Fruit fly (Drosophila melanogaster) whole organism, embryonic: ENCODE results near the gene CG14234.
A peak's percentile ranks its signal among the peaks of the same experiment; 100 is the strongest.

Source experiments
- Adf1 ChIP-seq: fragments of 200-800 bp; sonication (Bioruptor generic); IDR thresholded peaks from 2 replicates; pipeline ENCODE4 v1.3.6; 2022; ENCODE audit warnings: missing biosample characterization, missing genetic modification characterization
- Antp ChIP-seq: fragments of 200-800 bp; sonication (Bioruptor generic); optimal IDR thresholded peaks from 3 replicates; lab custom pipeline; 2016; ENCODE audit warnings: missing biosample characterization, missing genetic modification characterization
- Awh ChIP-seq: fragments of 200-800 bp; sonication (Bioruptor generic); IDR thresholded peaks from 2 replicates; pipeline ENCODE4, ENCODE4 v1.3.6; 2022; ENCODE audit warnings: missing biosample characterization, missing genetic modification characterization
- BEAF-32 ChIP-seq: fragments of 200-800 bp; sonication (Bioruptor generic); optimal IDR thresholded peaks from 3 replicates; lab custom pipeline; 2017; ENCODE audit warnings: missing biosample characterization, missing genetic modification characterization, mild to moderate bottlenecking, moderate library complexity, missing genetic modification reagents
- Bdp1 ChIP-seq: fragments of 200-800 bp; sonication (Bioruptor generic); optimal IDR thresholded peaks from 3 replicates; lab custom pipeline; 2016; ENCODE audit warnings: missing biosample characterization, missing genetic modification characterization
- C15 ChIP-seq: fragments of 200-800 bp; sonication (Bioruptor generic); IDR thresholded peaks from 3 replicates; pipeline ENCODE4 v1.3.6; 2022; ENCODE audit warnings: missing biosample characterization, missing genetic modification characterization
- CG10431 ChIP-seq: fragments of 200-800 bp; sonication (Bioruptor generic); optimal IDR thresholded peaks from 3 replicates; lab custom pipeline; 2018; ENCODE audit warnings: missing biosample characterization, mild to moderate bottlenecking, missing genetic modification characterization
- CG12659 ChIP-seq: fragments of 200-800 bp; sonication (Bioruptor generic); optimal IDR thresholded peaks from 3 replicates; lab custom pipeline; 2017; ENCODE audit warnings: mild to moderate bottlenecking, missing biosample characterization, missing genetic modification reagents, missing genetic modification characterization
- CG13624 ChIP-seq: fragments of 200-800 bp; sonication (Bioruptor generic); optimal IDR thresholded peaks from 2 replicates; lab custom pipeline; 2016; ENCODE audit warnings: missing biosample characterization, missing genetic modification characterization
- CG14441 ChIP-seq: fragments of 200-800 bp; sonication (Bioruptor generic); IDR thresholded peaks from 2 replicates; pipeline ENCODE4 v1.3.6; 2022; ENCODE audit warnings: missing biosample characterization, missing genetic modification characterization
- CG14710 ChIP-seq: fragments of 200-800 bp; sonication (Bioruptor generic); optimal IDR thresholded peaks from 3 replicates; lab custom pipeline; 2019; ENCODE audit warnings: missing biosample characterization, mild to moderate bottlenecking, missing genetic modification characterization, moderate library complexity
- CG1603 ChIP-seq: fragments of 200-800 bp; sonication (Bioruptor generic); optimal IDR thresholded peaks from 2 replicates; lab custom pipeline; 2019; ENCODE audit warnings: missing biosample characterization, mild to moderate bottlenecking, missing genetic modification characterization, moderate library complexity
- CG17186 ChIP-seq: fragments of 200-800 bp; sonication (Bioruptor generic); optimal IDR thresholded peaks from 3 replicates; lab custom pipeline; 2017; ENCODE audit warnings: missing biosample characterization, missing genetic modification reagents, missing genetic modification characterization
- CG17829 ChIP-seq: fragments of 200-800 bp; optimal IDR thresholded peaks from 2 replicates; lab custom pipeline; 2019; ENCODE audit warnings: missing biosample characterization, mild to moderate bottlenecking, missing genetic modification characterization, moderate library complexity
- CG2120 ChIP-seq: fragments of 200-800 bp; sonication (Bioruptor generic); optimal IDR thresholded peaks from 3 replicates; lab custom pipeline; 2016; ENCODE audit warnings: missing biosample characterization, missing genetic modification characterization
- CG3407 ChIP-seq: fragments of 200-800 bp; sonication (Bioruptor generic); optimal IDR thresholded peaks from 2 replicates; lab custom pipeline; 2018; ENCODE audit warnings: missing biosample characterization, mild to moderate bottlenecking, missing genetic modification characterization
- CG34422 ChIP-seq: fragments of 200-800 bp; sonication (Bioruptor generic); IDR thresholded peaks from 3 replicates; pipeline ENCODE4 v1.3.6; 2022; ENCODE audit warnings: missing biosample characterization, missing genetic modification characterization
- CG3847 ChIP-seq: fragments of 200-800 bp; sonication (Bioruptor generic); IDR thresholded peaks from 2 replicates; pipeline ENCODE4 v1.3.6; 2022; ENCODE audit warnings: missing biosample characterization, missing genetic modification characterization
- CG43689 ChIP-seq: fragments of 200-800 bp; sonication (Bioruptor generic); IDR thresholded peaks from 2 replicates; pipeline ENCODE4 v1.3.6; 2022; ENCODE audit warnings: missing biosample characterization, missing genetic modification characterization
- CG6791 ChIP-seq: fragments of 200-800 bp; sonication (Bioruptor generic); IDR thresholded peaks from 3 replicates; pipeline ENCODE4 v1.3.6; 2022; ENCODE audit warnings: missing biosample characterization, missing genetic modification characterization; ENCODE audit not compliant: partially characterized antibody
- CG7786 ChIP-seq: fragments of 200-800 bp; sonication (Bioruptor generic); optimal IDR thresholded peaks from 2 replicates; lab custom pipeline; 2016; ENCODE audit warnings: missing biosample characterization, missing genetic modification characterization
- CG8089 ChIP-seq: fragments of 200-800 bp; sonication (Bioruptor generic); optimal IDR thresholded peaks from 3 replicates; lab custom pipeline; 2016; ENCODE audit warnings: missing biosample characterization, missing genetic modification characterization
- CG8281 ChIP-seq: fragments of 200-800 bp; sonication (Bioruptor generic); optimal IDR thresholded peaks from 2 replicates; lab custom pipeline; 2018; ENCODE audit warnings: missing biosample characterization, mild to moderate bottlenecking, missing genetic modification characterization, moderate library complexity
- CG8290 ChIP-seq, 3 experiments: fragments of 200-800 bp; sonication (Bioruptor generic); optimal IDR thresholded peaks; 2 replicates each; lab custom pipeline; 2016 to 2019; ENCODE audit warnings: missing biosample characterization in 3 of 3, missing genetic modification characterization in 3 of 3, mild to moderate bottlenecking in 2 of 3, moderate library complexity in 1 of 3
- CG9876 ChIP-seq: fragments of 200-800 bp; sonication (Bioruptor generic); optimal IDR thresholded peaks from 2 replicates; lab custom pipeline; 2016; ENCODE audit warnings: missing biosample characterization, missing genetic modification characterization
- CkIIα-i1 ChIP-seq: fragments of 200-800 bp; sonication (Bioruptor generic); IDR thresholded peaks from 2 replicates; pipeline ENCODE4 v1.3.6; 2022; ENCODE audit warnings: missing biosample characterization, missing genetic modification characterization
- Dref ChIP-seq: fragments of 200-800 bp; sonication (Bioruptor generic); IDR thresholded peaks from 2 replicates; pipeline ENCODE4 v1.3.6; 2022; ENCODE audit warnings: missing biosample characterization, missing genetic modification characterization
- Drgx ChIP-seq: fragments of 200-800 bp; sonication (Bioruptor generic); IDR thresholded peaks from 2 replicates; pipeline ENCODE4 v1.3.6; 2022; ENCODE audit warnings: missing biosample characterization, missing genetic modification characterization
- HmgZ ChIP-seq: fragments of 200-800 bp; sonication (Bioruptor generic); optimal IDR thresholded peaks from 2 replicates; lab custom pipeline; 2018; ENCODE audit warnings: missing biosample characterization, mild to moderate bottlenecking, missing genetic modification characterization
- Lhr ChIP-seq: fragments of 200-800 bp; sonication (Bioruptor generic); optimal IDR thresholded peaks from 3 replicates; lab custom pipeline; 2017; ENCODE audit warnings: mild to moderate bottlenecking, missing biosample characterization, missing genetic modification reagents, missing genetic modification characterization
- Myb ChIP-seq: fragments of 200-800 bp; sonication (Bioruptor generic); optimal IDR thresholded peaks from 2 replicates; lab custom pipeline; 2016; ENCODE audit warnings: missing biosample characterization, missing genetic modification characterization
- Oaz ChIP-seq: fragments of 200-800 bp; sonication (Bioruptor generic); IDR thresholded peaks from 2 replicates; pipeline ENCODE4 v1.3.6; 2022; ENCODE audit warnings: missing biosample characterization, missing genetic modification characterization
- Sin3A ChIP-seq: fragments of >200 bp; optimal IDR thresholded peaks from 2 replicates; lab custom pipeline; 2018
- Xbp1 ChIP-seq: fragments of 200-800 bp; sonication (Bioruptor generic); optimal IDR thresholded peaks from 3 replicates; lab custom pipeline; 2016; ENCODE audit warnings: missing biosample characterization, mild to moderate bottlenecking, missing genetic modification characterization
- dati ChIP-seq: fragments of 200-800 bp; sonication (Bioruptor generic); IDR thresholded peaks from 2 replicates; pipeline ENCODE4 v1.3.6; 2022; ENCODE audit warnings: missing biosample characterization, missing genetic modification characterization
- disco-r ChIP-seq: fragments of 200-800 bp; sonication (Bioruptor generic); optimal IDR thresholded peaks from 2 replicates; lab custom pipeline; 2016; ENCODE audit warnings: missing biosample characterization, missing genetic modification characterization
- dpn ChIP-seq, 2 experiments: fragments of 200-800 bp; sonication (Bioruptor generic); optimal IDR thresholded peaks; 3 replicates each; lab custom pipeline; 2016; ENCODE audit warnings: missing biosample characterization in 2 of 2, missing genetic modification characterization in 2 of 2
- gro ChIP-seq: fragments of 200-800 bp; sonication (Bioruptor generic); optimal IDR thresholded peaks from 2 replicates; lab custom pipeline; 2016; ENCODE audit warnings: missing biosample characterization, missing genetic modification characterization
- klu ChIP-seq: fragments of 200-800 bp; sonication (Bioruptor generic); IDR thresholded peaks from 2 replicates; pipeline ENCODE4 v1.3.6; 2022; ENCODE audit warnings: missing biosample characterization, missing genetic modification characterization
- knrl ChIP-seq: fragments of 200-800 bp; sonication (Bioruptor generic); IDR thresholded peaks from 3 replicates; pipeline ENCODE4 v1.3.6; 2022; ENCODE audit warnings: missing biosample characterization, missing genetic modification characterization; ENCODE audit not compliant: partially characterized antibody
- maf-S ChIP-seq: fragments of 200-800 bp; sonication (Bioruptor generic); optimal IDR thresholded peaks from 2 replicates; lab custom pipeline; 2016; ENCODE audit warnings: missing biosample characterization, missing genetic modification characterization
- onecut ChIP-seq: fragments of 200-800 bp; sonication (Bioruptor generic); IDR thresholded peaks from 2 replicates; pipeline ENCODE4 v1.3.6; 2022; ENCODE audit warnings: missing biosample characterization, missing genetic modification characterization
- phol ChIP-seq: fragments of 200-800 bp; sonication (Bioruptor generic); optimal IDR thresholded peaks from 3 replicates; lab custom pipeline; 2018; ENCODE audit warnings: missing biosample characterization, mild to moderate bottlenecking, missing genetic modification characterization, moderate library complexity
- pnt ChIP-seq: fragments of 200-800 bp; sonication (Bioruptor generic); optimal IDR thresholded peaks from 3 replicates; lab custom pipeline; 2016; ENCODE audit warnings: missing biosample characterization, missing genetic modification characterization
- sens ChIP-seq: fragments of 200-800 bp; sonication (Bioruptor generic); peaks from one replicate; lab custom pipeline; 2016; ENCODE audit warnings: missing biosample characterization, missing genetic modification characterization
- seq ChIP-seq: fragments of 200-800 bp; sonication (Bioruptor generic); IDR thresholded peaks from 2 replicates; pipeline ENCODE4 v1.3.6; 2022; ENCODE audit warnings: missing biosample characterization, missing genetic modification characterization
- sisA ChIP-seq: fragments of 200-800 bp; sonication (Bioruptor generic); IDR thresholded peaks from 2 replicates; pipeline ENCODE4 v1.3.6; 2022; ENCODE audit warnings: missing biosample characterization, missing genetic modification characterization
- slou ChIP-seq: fragments of 200-800 bp; sonication (Bioruptor generic); optimal IDR thresholded peaks from 3 replicates; lab custom pipeline; 2016; ENCODE audit warnings: missing biosample characterization, missing genetic modification characterization
- sob ChIP-seq: fragments of 200-800 bp; sonication (Bioruptor generic); IDR thresholded peaks from 2 replicates; pipeline ENCODE4 v1.3.6; 2022; ENCODE audit warnings: missing biosample characterization, missing genetic modification characterization
- stwl ChIP-seq: fragments of 200-800 bp; sonication (Bioruptor generic); optimal IDR thresholded peaks from 3 replicates; lab custom pipeline; 2018; ENCODE audit warnings: missing biosample characterization, mild to moderate bottlenecking, missing genetic modification characterization, moderate library complexity
- trem ChIP-seq: fragments of 200-800 bp; optimal IDR thresholded peaks from 3 replicates; lab custom pipeline; 2019; ENCODE audit warnings: missing biosample characterization, mild to moderate bottlenecking, missing genetic modification characterization, moderate library complexity
- vnd ChIP-seq: fragments of 200-800 bp; sonication (Bioruptor generic); IDR thresholded peaks from 3 replicates; pipeline ENCODE4 v1.3.6; 2022; ENCODE audit warnings: missing biosample characterization, missing genetic modification characterization; ENCODE audit not compliant: partially characterized antibody

Gene CG14234

DNA sequence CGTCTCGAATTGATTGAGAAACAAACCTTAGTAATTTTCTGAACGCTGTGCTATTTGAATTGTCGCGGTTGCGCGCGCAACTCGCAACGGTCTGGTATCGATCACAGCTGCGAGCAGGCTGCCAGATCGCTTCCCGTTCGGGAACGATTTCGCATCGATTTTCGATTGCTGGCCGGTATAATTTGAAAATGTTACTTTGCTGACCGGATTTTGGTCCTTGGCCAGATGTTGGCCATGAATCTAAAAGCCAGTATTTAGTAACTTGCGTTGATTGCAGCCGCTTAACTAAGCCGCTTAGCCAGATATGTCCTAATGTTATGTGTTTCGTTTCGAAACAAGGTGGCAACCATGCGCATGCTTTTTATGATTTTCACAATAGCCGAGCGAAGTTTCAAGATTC is 13.2 kb downstream of the CG14234 start (continued):
- TF ChIP-seq Myb (GFP tag; lab: Kevin White, UChicago) (peak; percentile 93), stwl (tag; lab: Kevin White, UChicago) (peak; percentile 19), CG3847 (peak; percentile 69), onecut (GFP tag; lab: Robert Waterston, UW) (peak; percentile 53), CG17186 (GFP tag; lab: Kevin White, UChicago) (peak; percentile 68), BEAF-32 (peak; percentile 64), HmgZ (tag; lab: Kevin White, UChicago) (peak; percentile 53), Sin3A (peak; percentile 92), CG7786 (GFP tag; lab: Kevin White, UChicago) (peak; percentile 25), dpn (GFP tag; optimal IDR thresholded peaks at IDR 0.05; lab: Kevin White, UChicago) (peak in 1 of 2 experiments; percentile 8), dati (GFP tag; lab: Robert Waterston, UW) (no peak), CG1603 (peak; percentile 68), CG13624 (GFP tag; lab: Kevin White, UChicago) (peak; percentile 11), Drgx (no peak), CG2120 (GFP tag; lab: Kevin White, UChicago) (peak; percentile 6), vnd (0 out of 3 replicates have a peak, but pooled peaks have one; percentile 17), CG12659 (GFP tag; lab: Kevin White, UChicago) (peak; percentile 19), Xbp1 (GFP tag; lab: Kevin White, UChicago) (no peak), Lhr (GFP tag; lab: Kevin White, UChicago) (peak; percentile 18), Oaz (GFP tag; lab: Robert Waterston, UW) (no peak), Bdp1 (GFP tag; lab: Kevin White, UChicago) (no peak), sisA (no peak), Dref (peak; percentile 86), sens (GFP tag; lab: Kevin White, UChicago) (peak; percentile 16), Antp (GFP tag; lab: Kevin White, UChicago) (peak; percentile 44), sob (0 out of 2 replicates have a peak, but pooled peaks have one; percentile 36), CG14710 (tag; lab: Kevin White, UChicago) (peak; percentile 53), CG6791 (GFP tag; lab: Robert Waterston, UW) (peak; percentile 63; the same call in 2 of the 3 replicates), CG17829 (tag; lab: Kevin White, UChicago) (peak; percentile 11), phol (tag; lab: Kevin White, UChicago) (peak; percentile 45), C15 (GFP tag; lab: Robert Waterston, UW) (no peak), CG8290 (GFP tag; optimal IDR thresholded peaks at IDR 0.05; lab: Kevin White, UChicago) (no peak), CG8290 (tag; optimal IDR thresholded peaks at IDR 0.05; lab: Kevin White, UChicago) (peak in 1 of 2 experiments; percentile 28), knrl (GFP tag; lab: Robert Waterston, UW) (peak; percentile 50)

DNA sequence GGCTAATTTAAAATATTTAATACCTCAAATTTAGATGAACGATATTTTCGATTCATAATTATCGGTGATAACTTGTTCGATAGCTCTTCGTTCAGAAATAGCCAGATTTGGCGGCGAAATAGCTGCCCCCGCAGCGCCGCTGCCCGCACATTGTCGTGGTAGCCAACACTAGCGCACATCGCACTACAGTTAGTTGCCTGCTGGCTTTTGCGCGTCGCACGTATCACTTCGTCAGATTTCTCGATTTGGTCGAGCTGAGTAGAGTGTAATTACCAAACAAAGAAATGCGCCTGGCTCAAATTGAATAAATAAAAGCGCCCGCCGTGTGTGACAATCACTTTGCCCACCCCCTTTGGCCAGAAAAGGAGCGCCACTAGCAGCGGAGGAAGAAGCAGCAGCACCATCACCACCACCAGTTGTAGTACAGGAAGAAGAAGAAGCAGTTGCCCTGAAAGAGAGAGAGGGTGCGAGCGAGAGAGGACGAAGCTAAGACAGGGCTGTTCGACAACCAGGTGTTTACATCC is 15.3 kb downstream of the CG14234 start, which contains the start of gene Abcd3:
TSS of gene Abcd3 (plus strand) at position 145 of the 524 bp plus-strand sequence.
- TF ChIP-seq maf-S (GFP tag; lab: Kevin White, UChicago) = no peak
- peak; percentile 70 for TF ChIP-seq CG34422 (GFP tag; lab: Robert Waterston, UW)
- TF ChIP-seq CG43689 = no peak
- TF ChIP-seq CG10431 (GFP tag; lab: Kevin White, UChicago) = no peak
- TF ChIP-seq CG8089 (GFP tag; lab: Kevin White, UChicago) = peak; percentile 31
- no peak for TF ChIP-seq pnt
- TF ChIP-seq disco-r (GFP tag; lab: Kevin White, UChicago) = peak; percentile 17
- TF ChIP-seq CG3407 (GFP tag; lab: Kevin White, UChicago) = no peak
- no peak for TF ChIP-seq slou (GFP tag; lab: Kevin White, UChicago)
- peak; percentile 68; the same call in 1 of the 2 replicates for TF ChIP-seq seq (GFP tag; lab: Robert Waterston, UW)
- TF ChIP-seq Awh (GFP tag; lab: Robert Waterston, UW) = 0 out of 2 replicates have a peak, but pooled peaks have one; percentile 42
- peak; percentile 14; the same call in 2 of the 3 replicates for TF ChIP-seq vnd
- TF ChIP-seq CkIIα-i1 (GFP tag; lab: Robert Waterston, UW) = no peak
- TF ChIP-seq trem = peak; percentile 46
- no peak for TF ChIP-seq CG9876 (GFP tag; lab: Kevin White, UChicago)
- peak; percentile 60; the same call in 1 of the 2 replicates for TF ChIP-seq Adf1 (GFP tag; lab: Robert Waterston, UW)
- TF ChIP-seq gro (GFP tag; lab: Kevin White, UChicago) = peak; percentile 49
- no peak for TF ChIP-seq CG14441
- TF ChIP-seq klu = no peak
- TF ChIP-seq CG8281 = no peak
